Worm (Caenorhabditis elegans): ENCODE measurements around the gene D1044.6.

The D1044.6 gene

ce11 chrIII:5554884-5555500, 12.0 kb upstream of the D1044.6 start, which contains the start of the genes nmad-1 and hach-1 (continued):
- peak; percentile 70 for TF ChIP-seq nhr-25 (tag; optimal IDR thresholded peaks at IDR 0.05)
- TF ChIP-seq ztf-4 (tag; optimal IDR thresholded peaks at IDR 0.05): peak; percentile 56
- peak; percentile 52 for TF ChIP-seq C34F6.9 (tag; optimal IDR thresholded peaks at IDR 0.05)
- TF ChIP-seq snpc-4 (tag; optimal IDR thresholded peaks at IDR 0.05): peak; percentile 47
- TF ChIP-seq nhr-11 (tag; optimal IDR thresholded peaks at IDR 0.05): peak; percentile 10
- TF ChIP-seq ceh-16 (tag; optimal IDR thresholded peaks at IDR 0.05): no peak
- TF ChIP-seq gmeb-1 (tag; optimal IDR thresholded peaks at IDR 0.05): peak; percentile 79
- TF ChIP-seq ztf-11 (tag; optimal IDR thresholded peaks at IDR 0.05): no peak
- no peak for TF ChIP-seq nhr-77 (tag; optimal IDR thresholded peaks at IDR 0.05)

ce11 chrIII:5553098-5553497, 10.1 kb upstream of the D1044.6 start:
- TF ChIP-seq ama-1 (optimal IDR thresholded peaks at IDR 0.05) (peak; percentile 46), C34F6.9 (tag; optimal IDR thresholded peaks at IDR 0.05) (peak; percentile 16), ztf-4 (tag; optimal IDR thresholded peaks at IDR 0.05) (no peak), crh-2 (tag; optimal IDR thresholded peaks at IDR 0.05) (peak; percentile 36), nhr-12 (tag; optimal IDR thresholded peaks at IDR 0.05) (no peak), nhr-25 (tag; optimal IDR thresholded peaks at IDR 0.05) (peak; percentile 62)

- TF ChIP-seq dmd-4 (tag; optimal IDR thresholded peaks at IDR 0.05) (no peak), nhr-77 (tag; optimal IDR thresholded peaks at IDR 0.05) (no peak), ceh-16 (tag; optimal IDR thresholded peaks at IDR 0.05) (no peak), ztf-4 (tag; optimal IDR thresholded peaks at IDR 0.05) (peak; percentile 46), lsy-2 (tag; optimal IDR thresholded peaks at IDR 0.05) (peak in 1 of 2 experiments; percentile 74), nhr-25 (tag; optimal IDR thresholded peaks at IDR 0.05) (peak; percentile 79), zag-1 (tag; optimal IDR thresholded peaks at IDR 0.05) (no peak), lin-13 (GFP tag; optimal IDR thresholded peaks at IDR 0.05) (no peak), fos-1 (tag; optimal IDR thresholded peaks at IDR 0.05) (peak; percentile 51), nhr-12 (tag; optimal IDR thresholded peaks at IDR 0.05) (no peak), nhr-129 (tag; optimal IDR thresholded peaks at IDR 0.05) (peak; percentile 91), nhr-11 (tag; optimal IDR thresholded peaks at IDR 0.05) (no peak), gmeb-1 (tag; optimal IDR thresholded peaks at IDR 0.05) (peak; percentile 60), mdl-1 (tag; optimal IDR thresholded peaks at IDR 0.05) (peak; percentile 65 to 68), C34F6.9 (tag; optimal IDR thresholded peaks at IDR 0.05) (peak; percentile 65), crh-2 (tag; optimal IDR thresholded peaks at IDR 0.05) (peak; percentile 78), blmp-1 (tag; optimal IDR thresholded peaks at IDR 0.05; ENCODE audit: insufficient read depth) (peak; percentile 48), nhr-21 (tag; optimal IDR thresholded peaks at IDR 0.05) (peak; percentile 74), ama-1 (optimal IDR thresholded peaks at IDR 0.05) (peak; percentile 15), elt-1 (tag; optimal IDR thresholded peaks at IDR 0.05) (peak; percentile 40), mab-5 (tag; optimal IDR thresholded peaks at IDR 0.05) (no peak), nhr-10 (tag; optimal IDR thresholded peaks at IDR 0.05) (no peak), sma-3 (GFP tag; optimal IDR thresholded peaks at IDR 0.05) (peak; percentile 82), alr-1 (tag; optimal IDR thresholded peaks at IDR 0.05) (no peak), F13H6.1 (tag; optimal IDR thresholded peaks at IDR 0.05) (peak; percentile 75), sma-9 (GFP tag; optimal IDR thresholded peaks at IDR 0.05) (peak; percentile 95), sma-9 (tag; optimal IDR thresholded peaks at IDR 0.05) (peak; percentile 36)
Observed at ce11 chrIII:5552072-5552667, 9.2 kb upstream of the D1044.6 start, which contains the start of gene F09F7.6. Gene F09F7.6, minus strand, starts transcription at chrIII:5552135.

ce11 chrIII:5550844-5551243, 7.9 kb upstream of the D1044.6 start:
- TF ChIP-seq unc-55 (GFP tag; optimal IDR thresholded peaks at IDR 0.05) (no peak), lsy-2 (tag; optimal IDR thresholded peaks at IDR 0.05) (peak in 1 of 2 experiments; percentile 19), dmd-4 (tag; optimal IDR thresholded peaks at IDR 0.05) (no peak), aly-2 (tag; optimal IDR thresholded peaks at IDR 0.05) (no peak), unc-39 (tag; optimal IDR thresholded peaks at IDR 0.05) (no peak), nhr-23 (tag; optimal IDR thresholded peaks at IDR 0.05) (no peak), snpc-4 (tag; optimal IDR thresholded peaks at IDR 0.05) (no peak), mab-5 (tag; optimal IDR thresholded peaks at IDR 0.05) (no peak), nhr-21 (tag; optimal IDR thresholded peaks at IDR 0.05) (no peak), elt-3 (tag; optimal IDR thresholded peaks at IDR 0.05) (no peak), mbf-1 (tag; optimal IDR thresholded peaks at IDR 0.05) (no peak), ztf-4 (tag; optimal IDR thresholded peaks at IDR 0.05) (peak; percentile 46), alr-1 (tag; optimal IDR thresholded peaks at IDR 0.05) (no peak), blmp-1 (tag; optimal IDR thresholded peaks at IDR 0.05; ENCODE audit: insufficient read depth) (no peak), crh-2 (tag; optimal IDR thresholded peaks at IDR 0.05) (peak; percentile 8), nhr-12 (tag; optimal IDR thresholded peaks at IDR 0.05) (no peak), nhr-129 (tag; optimal IDR thresholded peaks at IDR 0.05) (peak; percentile 26), nhr-6 (tag; optimal IDR thresholded peaks at IDR 0.05) (no peak), mdl-1 (tag; optimal IDR thresholded peaks at IDR 0.05) (no peak), elt-1 (tag; optimal IDR thresholded peaks at IDR 0.05) (no peak), ZK546.5 (tag; optimal IDR thresholded peaks at IDR 0.05) (no peak), sma-3 (GFP tag; optimal IDR thresholded peaks at IDR 0.05) (peak; percentile 24), C34F6.9 (tag; optimal IDR thresholded peaks at IDR 0.05) (no peak), sma-9 (GFP tag; optimal IDR thresholded peaks at IDR 0.05) (no peak), sma-9 (tag; optimal IDR thresholded peaks at IDR 0.05) (no peak), lin-13 (GFP tag; optimal IDR thresholded peaks at IDR 0.05) (peak; percentile 31), egl-27 (tag; optimal IDR thresholded peaks at IDR 0.05) (no peak), sem-4 (tag; optimal IDR thresholded peaks at IDR 0.05) (no peak), nhr-77 (tag; optimal IDR thresholded peaks at IDR 0.05) (no peak), unc-62 (GFP tag; optimal IDR thresholded peaks at IDR 0.05) (no peak), peb-1 (tag; optimal IDR thresholded peaks at IDR 0.05) (no peak), ztf-1 (GFP tag; conservative IDR thresholded peaks at IDR 0.05) (no peak), ceh-16 (tag; optimal IDR thresholded peaks at IDR 0.05) (no peak), F13H6.1 (tag; optimal IDR thresholded peaks at IDR 0.05) (no peak)
